Fruit fly (Drosophila melanogaster) whole organism, prepupa: ENCODE data around the gene trbd.
"Not testable (repeated sequence)": the region's sequence is repeated elsewhere in the genome, so short reads cannot be mapped to it uniquely, and the experiment has no call there.

Experiments used
- Blimp-1 ChIP-seq: fragments of 200-800 bp; sonication (Bioruptor generic); optimal IDR thresholded peaks from 3 replicates; lab custom pipeline; 2017; ENCODE audit warnings: missing biosample characterization, missing genetic modification characterization, mild to moderate bottlenecking, moderate library complexity, missing genetic modification reagents
- CG10631 ChIP-seq: fragments of 200-800 bp; sonication (Bioruptor generic); optimal IDR thresholded peaks from 2 replicates; lab custom pipeline; 2016; ENCODE audit warnings: missing biosample characterization, missing genetic modification characterization
- CG11902 ChIP-seq: fragments of 200-800 bp; sonication (Bioruptor generic); optimal IDR thresholded peaks from 3 replicates; lab custom pipeline; 2016; ENCODE audit warnings: missing biosample characterization, missing genetic modification characterization
- CG15336 ChIP-seq: fragments of 200-800 bp; sonication (Bioruptor generic); IDR thresholded peaks from 2 replicates; pipeline ENCODE4 v1.3.6; 2022; ENCODE audit warnings: missing biosample characterization, missing genetic modification characterization
- CG16779 ChIP-seq: fragments of 200-800 bp; sonication (Bioruptor generic); optimal IDR thresholded peaks from 3 replicates; lab custom pipeline; 2017; ENCODE audit warnings: missing biosample characterization, mild to moderate bottlenecking, missing genetic modification characterization
- CG3032 ChIP-seq: fragments of 200-800 bp; optimal IDR thresholded peaks from 2 replicates; lab custom pipeline; 2019; ENCODE audit warnings: missing biosample characterization, mild to moderate bottlenecking, missing genetic modification characterization, moderate library complexity
- CG34406 ChIP-seq: fragments of 200-800 bp; sonication (Bioruptor generic); optimal IDR thresholded peaks from 3 replicates; lab custom pipeline; 2016; ENCODE audit warnings: missing biosample characterization, missing genetic modification characterization
- CG6276 ChIP-seq: fragments of 200-800 bp; sonication (Bioruptor generic); optimal IDR thresholded peaks from 2 replicates; lab custom pipeline; 2017; ENCODE audit warnings: missing biosample characterization, mild to moderate bottlenecking, missing genetic modification characterization
- CG6792 ChIP-seq: fragments of 200-800 bp; sonication (Bioruptor generic); optimal IDR thresholded peaks from 3 replicates; lab custom pipeline; 2016; ENCODE audit warnings: missing biosample characterization, missing genetic modification characterization
- CG6808 ChIP-seq: fragments of 200-800 bp; sonication (Bioruptor generic); optimal IDR thresholded peaks from 3 replicates; lab custom pipeline; 2017; ENCODE audit warnings: missing biosample characterization, missing genetic modification characterization, mild to moderate bottlenecking, moderate library complexity, missing genetic modification reagents
- CG7368 ChIP-seq: fragments of 200-800 bp; sonication (Bioruptor generic); optimal IDR thresholded peaks from 3 replicates; lab custom pipeline; 2016; ENCODE audit warnings: missing biosample characterization, missing genetic modification characterization
- CG8319 ChIP-seq: fragments of 200-800 bp; sonication (Bioruptor generic); optimal IDR thresholded peaks from 3 replicates; lab custom pipeline; 2016; ENCODE audit warnings: missing biosample characterization, missing genetic modification characterization
- CG8632 ChIP-seq: fragments of 200-800 bp; sonication (Bioruptor generic); optimal IDR thresholded peaks from 3 replicates; lab custom pipeline; 2016; ENCODE audit warnings: missing biosample characterization, missing genetic modification characterization
- CG9139 ChIP-seq: fragments of 200-800 bp; sonication (Bioruptor generic); optimal IDR thresholded peaks from 3 replicates; lab custom pipeline; 2017; ENCODE audit warnings: missing biosample characterization, mild to moderate bottlenecking, missing genetic modification characterization
- Eip78C ChIP-seq: fragments of 200-800 bp; sonication (Bioruptor generic); peaks from one replicate; lab custom pipeline; 2016; ENCODE audit warnings: missing biosample characterization, missing genetic modification characterization
- Hr39 ChIP-seq: fragments of 200-800 bp; sonication (Bioruptor generic); optimal IDR thresholded peaks from 2 replicates; lab custom pipeline; 2016; ENCODE audit warnings: missing biosample characterization, missing genetic modification characterization
- Sox102F ChIP-seq: fragments of 200-800 bp; sonication (Bioruptor generic); optimal IDR thresholded peaks from 2 replicates; lab custom pipeline; 2016; ENCODE audit warnings: missing biosample characterization, mild to moderate bottlenecking, missing genetic modification characterization
- Sox14 ChIP-seq: fragments of 200-800 bp; sonication (Bioruptor generic); optimal IDR thresholded peaks from 3 replicates; lab custom pipeline; 2016; ENCODE audit warnings: missing biosample characterization, missing genetic modification characterization
- Sox15 ChIP-seq: fragments of 200-800 bp; sonication (Bioruptor generic); optimal IDR thresholded peaks from 3 replicates; lab custom pipeline; 2016; ENCODE audit warnings: missing biosample characterization, missing genetic modification characterization
- achi ChIP-seq: fragments of 200-800 bp; sonication (Bioruptor generic); optimal IDR thresholded peaks from 3 replicates; lab custom pipeline; 2016; ENCODE audit warnings: missing biosample characterization, missing genetic modification characterization
- dac ChIP-seq: fragments of 200-800 bp; sonication (Bioruptor generic); optimal IDR thresholded peaks from 2 replicates; lab custom pipeline; 2017; ENCODE audit warnings: missing biosample characterization, mild to moderate bottlenecking, missing genetic modification characterization
- dsx ChIP-seq: fragments of 200-800 bp; optimal IDR thresholded peaks from 3 replicates; lab custom pipeline; 2019; ENCODE audit warnings: missing biosample characterization, mild to moderate bottlenecking, missing genetic modification characterization, moderate library complexity; ENCODE audit not compliant: poor library complexity, severe bottlenecking
- eg ChIP-seq: fragments of 200-800 bp; sonication (Bioruptor generic); IDR thresholded peaks from 3 replicates; pipeline ENCODE4 v1.3.6; 2022; ENCODE audit warnings: missing biosample characterization, missing genetic modification characterization
- esn ChIP-seq: fragments of 200-800 bp; sonication (Bioruptor generic); optimal IDR thresholded peaks from 2 replicates; lab custom pipeline; 2016; ENCODE audit warnings: missing biosample characterization, mild to moderate bottlenecking, missing genetic modification characterization, moderate library complexity
- fd59A ChIP-seq: fragments of 200-800 bp; sonication (Bioruptor generic); optimal IDR thresholded peaks from 2 replicates; lab custom pipeline; 2017; ENCODE audit warnings: missing biosample characterization, mild to moderate bottlenecking, missing genetic modification characterization, missing genetic modification reagents
- fkh ChIP-seq: fragments of 200-800 bp; sonication (Bioruptor generic); optimal IDR thresholded peaks from 3 replicates; lab custom pipeline; 2017; ENCODE audit warnings: missing biosample characterization, mild to moderate bottlenecking, missing genetic modification characterization, moderate library complexity
- salr ChIP-seq, 2 experiments: fragments of 200-800 bp; sonication (Bioruptor generic); optimal IDR thresholded peaks; 3 replicates each; lab custom pipeline; 2016 to 2018; ENCODE audit warnings: missing biosample characterization in 2 of 2, missing genetic modification characterization in 2 of 2, mild to moderate bottlenecking in 1 of 2
- ss ChIP-seq, 2 experiments: fragments of 200-800 bp; sonication (Bioruptor generic); optimal IDR thresholded peaks; 2 replicates in 1 of 2; 3 replicates in 1 of 2; lab custom pipeline; 2017 to 2018; ENCODE audit warnings: mild to moderate bottlenecking in 2 of 2, missing biosample characterization in 2 of 2, missing genetic modification characterization in 2 of 2, moderate library complexity in 1 of 2
- svp ChIP-seq: fragments of 200-800 bp; sonication (Bioruptor generic); peaks from one replicate; lab custom pipeline; 2016; ENCODE audit warnings: missing biosample characterization, missing genetic modification characterization
- topi ChIP-seq: fragments of 200-800 bp; sonication (Bioruptor generic); optimal IDR thresholded peaks from 3 replicates; lab custom pipeline; 2016; ENCODE audit warnings: missing biosample characterization, missing genetic modification characterization
- vri ChIP-seq: fragments of 200-800 bp; sonication (Bioruptor generic); optimal IDR thresholded peaks from 3 replicates; lab custom pipeline; 2016; ENCODE audit warnings: missing biosample characterization, mild to moderate bottlenecking, missing genetic modification characterization

The trbd gene

DNA sequence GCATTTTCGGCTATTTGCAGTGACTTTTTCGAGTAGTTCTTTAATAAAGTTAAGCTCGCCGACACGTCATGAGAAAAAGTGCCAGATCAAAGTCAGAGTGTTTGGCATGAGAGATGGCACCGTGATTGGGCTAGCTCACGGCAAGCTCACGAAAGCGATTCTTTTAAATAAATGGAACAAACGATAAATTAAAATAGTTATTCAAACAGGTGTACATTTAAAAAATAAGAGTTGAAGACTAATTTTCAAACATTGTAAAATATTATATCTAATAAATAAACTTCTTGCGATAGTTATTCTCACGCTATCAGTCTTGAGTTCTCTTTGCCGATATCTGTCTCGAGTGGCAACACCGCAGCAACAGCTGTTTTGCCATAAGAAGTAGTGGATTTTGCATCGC is 25.5 kb downstream of the trbd start, which contains the start of the genes eca and CG18542:
TSS of gene eca (minus strand) at position 101 of the 400 bp plus-strand sequence.
TSS of gene CG18542 (plus strand) at position 385 of the 400 bp plus-strand sequence.
- not testable (repeated sequence) for TF ChIP-seq esn (GFP tag; lab: Kevin White, UChicago); dac; vri (GFP tag; lab: Kevin White, UChicago)

DNA sequence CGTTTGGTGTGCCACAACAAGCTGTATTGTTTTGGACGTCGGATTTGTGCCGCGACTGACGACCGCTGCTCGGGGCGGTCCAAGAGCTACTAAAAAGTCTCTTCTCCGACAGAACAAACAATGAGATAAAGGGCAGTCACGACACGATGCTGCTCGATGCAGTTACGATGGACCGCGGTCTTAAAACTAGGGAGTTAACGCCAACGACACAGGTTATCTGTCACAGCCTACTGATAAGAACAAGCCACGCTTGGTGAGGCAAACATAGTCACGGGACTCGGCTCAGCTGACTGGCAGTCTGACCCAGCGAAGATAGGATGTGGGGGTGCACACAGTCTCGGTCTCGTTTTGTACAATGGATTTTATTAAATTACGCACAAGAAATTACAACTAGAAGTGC is 26.7 kb downstream of the trbd start, which contains the start of gene CG9444:
TSS of gene CG9444 (minus strand) at position 140 of the 400 bp plus-strand sequence.
- TF ChIP-seq Sox102F (GFP tag; lab: Kevin White, UChicago) (no peak), CG3032 (tag; lab: Kevin White, UChicago) (no peak), svp (GFP tag; lab: Kevin White, UChicago) (peak; percentile 93), Eip78C (GFP tag; lab: Kevin White, UChicago) (peak; percentile 11), dac (no peak), CG7368 (GFP tag; lab: Kevin White, UChicago) (no peak), Sox15 (GFP tag; lab: Kevin White, UChicago) (no peak), CG11902 (GFP tag; lab: Kevin White, UChicago) (no peak), CG6276 (no peak), CG9139 (GFP tag; lab: Kevin White, UChicago) (no peak), Hr39 (GFP tag; lab: Kevin White, UChicago) (no peak)

DNA sequence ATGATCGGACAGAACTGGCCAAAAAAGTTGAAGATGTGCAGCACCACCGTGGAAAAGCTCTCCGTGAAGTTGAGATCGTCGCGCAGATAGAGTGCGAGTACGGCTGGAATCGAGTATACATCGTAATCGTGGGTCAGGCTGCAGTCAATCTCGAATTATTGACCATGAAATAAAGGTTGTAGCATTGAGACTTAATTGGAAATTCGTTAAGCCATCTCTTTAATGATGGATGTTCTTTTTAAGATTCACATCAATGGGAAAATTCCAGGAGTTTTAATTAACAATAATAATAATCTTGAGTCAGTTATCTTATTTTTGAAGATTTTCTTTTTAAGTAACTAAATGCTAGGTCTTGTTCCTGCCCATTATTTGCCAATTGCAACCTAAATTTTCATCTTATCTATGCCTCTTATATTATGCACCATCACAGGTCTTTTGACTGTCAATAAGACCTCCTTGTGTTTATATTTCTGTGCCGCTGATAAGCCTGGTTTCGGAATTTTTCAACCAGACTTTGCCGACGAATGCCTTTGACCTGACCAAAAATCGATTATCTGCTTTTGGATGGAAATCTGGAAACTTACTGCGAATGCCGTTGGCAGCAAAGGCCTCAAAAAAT is 27.7 kb downstream of the trbd start:
- TF ChIP-seq svp (GFP tag; lab: Kevin White, UChicago), result peak; percentile 94
- no peak for TF ChIP-seq dsx
- TF ChIP-seq, all 60 proteins: peak for 1

DNA sequence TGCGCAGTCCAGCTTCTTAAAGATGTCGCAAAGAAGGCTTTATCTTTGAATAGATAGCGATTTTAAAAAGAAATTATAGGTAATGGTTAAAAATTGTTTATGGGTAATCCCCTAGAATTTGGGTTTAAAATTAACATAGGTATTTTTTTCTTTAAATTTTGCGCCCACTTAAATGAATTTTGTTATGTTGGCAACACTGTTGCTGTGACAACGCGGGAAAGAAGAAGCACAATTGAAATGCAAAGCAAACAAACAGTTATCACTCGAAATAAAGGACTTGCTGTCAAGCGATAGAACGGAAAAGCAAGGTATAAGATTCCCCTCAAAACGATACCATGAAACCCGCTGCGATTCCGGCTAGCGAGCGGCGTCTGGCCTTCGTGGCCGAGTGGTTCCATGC is 31.1 kb downstream of the trbd start, which contains the start of gene nmdyn-D7:
TSS of gene nmdyn-D7 (plus strand) at position 194 of the 400 bp plus-strand sequence.
- TF ChIP-seq dsx (peak; percentile 58), topi (no peak), CG9139 (GFP tag; lab: Kevin White, UChicago) (no peak), CG7368 (GFP tag; lab: Kevin White, UChicago) (no peak), achi (GFP tag; lab: Kevin White, UChicago) (peak; percentile 36), Eip78C (GFP tag; lab: Kevin White, UChicago) (peak; percentile 29), CG16779 (tag; lab: Kevin White, UChicago) (no peak), esn (GFP tag; lab: Kevin White, UChicago) (peak; percentile 5), fkh (GFP tag; lab: Kevin White, UChicago) (peak; percentile 92), fd59A (no peak)

DNA sequence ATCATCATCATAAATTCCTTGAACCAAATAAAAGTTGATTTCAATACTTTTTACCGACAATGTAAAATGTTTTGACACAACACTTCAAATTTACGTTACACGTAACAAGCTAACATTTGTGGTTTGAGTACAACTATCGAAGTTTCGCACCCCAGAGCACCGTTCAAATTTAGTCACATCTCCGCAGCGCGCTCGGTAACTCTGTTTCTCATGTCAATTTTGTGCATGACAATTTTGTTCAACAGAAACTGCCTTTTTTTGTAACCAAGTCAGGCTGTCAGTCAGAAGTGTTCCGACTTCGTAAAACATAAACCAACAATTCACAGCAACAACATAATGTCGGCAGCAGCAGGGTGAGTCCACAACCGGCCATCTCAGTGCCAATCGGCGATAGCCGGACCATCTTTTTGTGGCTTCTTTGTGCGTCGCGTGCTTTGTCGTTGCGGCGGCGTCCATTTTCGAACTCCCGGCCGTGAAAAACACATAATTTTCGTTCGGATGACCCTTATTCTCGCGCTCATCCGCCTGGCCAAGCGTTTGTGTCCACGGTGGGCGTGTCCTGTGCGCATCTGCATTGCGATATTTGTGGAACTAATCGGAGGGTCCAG is 33.0 kb downstream of the trbd start, which contains the start of gene p23:
TSS of gene p23 (plus strand) at position 194 of the 608 bp plus-strand sequence.
- TF ChIP-seq CG15336 (GFP tag; lab: Robert Waterston, UW), result no peak
- TF ChIP-seq dsx, result peak; percentile 34
- TF ChIP-seq CG6808, result no peak
- peak; percentile 66 for TF ChIP-seq Sox14 (GFP tag; lab: Kevin White, UChicago)
- peak; percentile 81 for TF ChIP-seq achi (GFP tag; lab: Kevin White, UChicago)
- TF ChIP-seq fkh (GFP tag; lab: Kevin White, UChicago), result peak; percentile 11
- peak; percentile 9 for TF ChIP-seq CG9139 (GFP tag; lab: Kevin White, UChicago)
- TF ChIP-seq eg (GFP tag; lab: Robert Waterston, UW), result 0 out of 3 replicates have a peak, but pooled peaks have one; percentile 9
- peak in 1 of 2 experiments; percentile 43 for TF ChIP-seq ss (GFP tag; optimal IDR thresholded peaks at IDR 0.05; lab: Kevin White, UChicago)

DNA sequence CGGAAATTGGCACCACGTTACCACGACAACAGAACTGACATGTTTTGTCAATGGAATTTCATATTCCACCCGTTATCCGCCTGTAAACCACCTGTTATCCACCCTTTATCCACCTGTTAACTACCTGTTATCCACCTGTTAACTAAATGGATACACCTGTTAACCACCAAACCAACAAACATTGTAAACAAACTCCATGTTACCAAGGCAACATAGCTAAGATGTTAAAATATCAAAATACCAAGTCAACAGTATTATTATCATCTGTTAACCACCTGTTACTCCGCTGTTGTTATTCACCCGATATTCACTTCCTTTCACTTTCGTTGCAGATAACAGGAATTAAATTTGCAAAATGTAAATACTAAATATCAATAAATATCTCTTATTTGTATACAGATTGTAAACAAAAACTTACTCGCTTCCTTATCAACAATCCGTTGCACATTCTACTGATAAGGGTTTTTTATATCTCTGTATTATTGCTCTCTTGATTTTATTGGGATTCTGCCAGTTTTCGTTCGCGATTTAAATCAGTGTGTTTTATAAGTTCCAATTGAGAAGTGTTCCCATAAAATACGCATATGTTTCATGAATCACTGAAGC is 35.8 kb downstream of the trbd start, which contains the start of gene Nepl12:
TSS of gene Nepl12 (plus strand) at position 556 of the 606 bp plus-strand sequence.
- no peak for TF ChIP-seq Sox14 (GFP tag; lab: Kevin White, UChicago)
- peak; percentile 27 for TF ChIP-seq CG8632
- peak; percentile 8 for TF ChIP-seq achi (GFP tag; lab: Kevin White, UChicago)
- TF ChIP-seq CG6276, result no peak
- TF ChIP-seq Blimp-1 (GFP tag; lab: Kevin White, UChicago), result no peak
- no peak for TF ChIP-seq CG10631 (GFP tag; lab: Kevin White, UChicago)
- TF ChIP-seq CG11902 (GFP tag; lab: Kevin White, UChicago), result peak; percentile 19
- peak; percentile 18 for TF ChIP-seq CG8319
- peak; percentile 9 for TF ChIP-seq CG34406 (GFP tag; lab: Kevin White, UChicago)
- no peak for TF ChIP-seq ss (GFP tag; optimal IDR thresholded peaks at IDR 0.05; lab: Kevin White, UChicago)
- peak in 1 of 2 experiments; percentile 22 for TF ChIP-seq salr (GFP tag; optimal IDR thresholded peaks at IDR 0.05; lab: Kevin White, UChicago)
- peak; percentile 12 for TF ChIP-seq CG6792
